Fruit fly (Drosophila melanogaster) whole organism: ENCODE results near the gene CG5854.

Experiments
- CG8478 ChIP-seq: fragments of >200 bp; optimal IDR thresholded peaks from 2 replicates; lab custom pipeline; 2018; ENCODE audit warnings: inconsistent platforms
- psq ChIP-seq: fragments of >200 bp; optimal IDR thresholded peaks from 2 replicates; lab custom pipeline; 2017

DNA sequence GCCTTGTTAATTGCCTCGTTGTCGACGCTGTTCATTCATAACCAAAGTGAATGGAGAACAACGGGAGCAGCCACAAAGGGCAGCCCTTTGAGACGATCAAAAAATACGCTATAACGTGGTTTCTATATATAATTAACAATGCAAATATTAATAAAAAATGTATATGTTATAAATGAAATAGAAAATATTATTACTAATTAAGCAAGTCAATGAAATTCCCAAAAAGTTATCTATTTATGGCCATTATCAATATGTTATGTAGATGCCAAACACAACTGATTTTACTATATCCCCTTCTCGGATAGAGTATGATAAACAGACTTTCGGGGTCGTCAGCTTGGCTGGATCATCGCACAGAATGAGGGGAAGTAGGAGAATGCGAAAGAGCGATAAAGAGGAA, 35.7 kb downstream of the CG5854 start:
- no peak for TF ChIP-seq psq (lab: Kevin White, UChicago)
- no peak for TF ChIP-seq CG8478 (lab: Kevin White, UChicago)
